Fruit fly (Drosophila melanogaster) whole organism, embryonic: ENCODE data around the gene CG43085.
A peak's percentile ranks its signal among the peaks of the same experiment; 100 is the strongest.

ENCODE experiments used
- CG10209 ChIP-seq: fragments of 200-800 bp; sonication (Bioruptor generic); optimal IDR thresholded peaks from 3 replicates; lab custom pipeline; 2017; ENCODE audit warnings: missing biosample characterization, mild to moderate bottlenecking, missing genetic modification characterization, missing genetic modification reagents
- CG10267 ChIP-seq: fragments of 200-800 bp; sonication (Bioruptor generic); optimal IDR thresholded peaks from 2 replicates; lab custom pipeline; 2018; ENCODE audit warnings: missing biosample characterization, mild to moderate bottlenecking, missing genetic modification characterization, moderate library complexity
- CG11504 ChIP-seq: fragments of 200-800 bp; sonication (Bioruptor generic); optimal IDR thresholded peaks from 3 replicates; lab custom pipeline; 2019; ENCODE audit warnings: missing biosample characterization, mild to moderate bottlenecking, missing genetic modification characterization, moderate library complexity
- CG11723 ChIP-seq: fragments of 200-800 bp; sonication (Bioruptor generic); optimal IDR thresholded peaks from 2 replicates; lab custom pipeline; 2017; ENCODE audit warnings: missing biosample characterization, mild to moderate bottlenecking, missing genetic modification characterization
- CG13296 ChIP-seq: fragments of 200-800 bp; sonication (Bioruptor generic); optimal IDR thresholded peaks from 3 replicates; lab custom pipeline; 2018; ENCODE audit warnings: missing biosample characterization, mild to moderate bottlenecking, missing genetic modification characterization
- CG14050 ChIP-seq: fragments of 200-800 bp; sonication (Bioruptor generic); IDR thresholded peaks from 3 replicates; pipeline ENCODE4 v1.3.6; 2022; ENCODE audit warnings: missing biosample characterization, missing genetic modification characterization
- CG14860 ChIP-seq: fragments of 200-800 bp; sonication (Bioruptor generic); IDR thresholded peaks from 3 replicates; pipeline ENCODE4 v1.3.6; 2022; ENCODE audit warnings: missing biosample characterization, missing genetic modification characterization; ENCODE audit not compliant: partially characterized antibody
- CG15696 ChIP-seq: fragments of 200-800 bp; sonication (Bioruptor generic); optimal IDR thresholded peaks from 2 replicates; lab custom pipeline; 2019; ENCODE audit warnings: missing biosample characterization, mild to moderate bottlenecking, missing genetic modification characterization, moderate library complexity
- CG17328 ChIP-seq: fragments of 200-800 bp; sonication (Bioruptor generic); IDR thresholded peaks from 2 replicates; pipeline ENCODE4 v1.3.6; 2022; ENCODE audit warnings: missing biosample characterization, missing genetic modification characterization
- CG17829 ChIP-seq: fragments of 200-800 bp; optimal IDR thresholded peaks from 2 replicates; lab custom pipeline; 2019; ENCODE audit warnings: missing biosample characterization, mild to moderate bottlenecking, missing genetic modification characterization, moderate library complexity
- CG18599 ChIP-seq: fragments of 200-800 bp; sonication (Bioruptor generic); optimal IDR thresholded peaks from 3 replicates; lab custom pipeline; 2017; ENCODE audit warnings: missing biosample characterization, missing genetic modification characterization, mild to moderate bottlenecking, moderate library complexity, missing genetic modification reagents
- CG2678 ChIP-seq: fragments of 200-800 bp; sonication (Bioruptor generic); optimal IDR thresholded peaks from 3 replicates; lab custom pipeline; 2019; ENCODE audit warnings: missing biosample characterization, mild to moderate bottlenecking, missing genetic modification characterization, moderate library complexity
- CG2712 ChIP-seq: fragments of 200-800 bp; optimal IDR thresholded peaks from 3 replicates; lab custom pipeline; 2019; ENCODE audit warnings: missing biosample characterization, mild to moderate bottlenecking, missing genetic modification characterization, moderate library complexity
- CG32772 ChIP-seq: fragments of 200-800 bp; sonication (Bioruptor generic); IDR thresholded peaks from 2 replicates; pipeline ENCODE4 v1.3.6; 2022; ENCODE audit warnings: missing biosample characterization, missing genetic modification characterization
- CG3838 ChIP-seq: fragments of 200-800 bp; sonication (Bioruptor generic); optimal IDR thresholded peaks from 3 replicates; lab custom pipeline; 2016; ENCODE audit warnings: missing biosample characterization, missing genetic modification characterization
- CG6854 ChIP-seq: fragments of 200-800 bp; sonication (Bioruptor generic); optimal IDR thresholded peaks from 3 replicates; lab custom pipeline; 2017; ENCODE audit warnings: missing biosample characterization, mild to moderate bottlenecking, missing genetic modification characterization
- CG7556 ChIP-seq: fragments of 200-800 bp; sonication (Bioruptor generic); optimal IDR thresholded peaks from 2 replicates; lab custom pipeline; 2017; ENCODE audit warnings: missing biosample characterization, mild to moderate bottlenecking, missing genetic modification characterization
- CG8924 ChIP-seq: fragments of 200-800 bp; optimal IDR thresholded peaks from 3 replicates; lab custom pipeline; 2019; ENCODE audit warnings: missing biosample characterization, mild to moderate bottlenecking, missing genetic modification characterization, moderate library complexity
- Camta ChIP-seq: fragments of 200-800 bp; sonication (Bioruptor generic); optimal IDR thresholded peaks from 2 replicates; lab custom pipeline; 2016; ENCODE audit warnings: missing biosample characterization, missing genetic modification characterization
- ERR ChIP-seq: fragments of 200-800 bp; sonication (Bioruptor generic); optimal IDR thresholded peaks from 2 replicates; lab custom pipeline; 2016; ENCODE audit warnings: missing biosample characterization, missing genetic modification characterization
- Elba2 ChIP-seq: fragments of 200-800 bp; sonication (Bioruptor generic); optimal IDR thresholded peaks from 3 replicates; lab custom pipeline; 2016; ENCODE audit warnings: missing biosample characterization, missing genetic modification characterization
- H15 ChIP-seq: fragments of 200-800 bp; sonication (Bioruptor generic); IDR thresholded peaks from 3 replicates; pipeline ENCODE4 v1.3.6; 2022; ENCODE audit warnings: missing biosample characterization, missing genetic modification characterization
- HLH3B ChIP-seq: fragments of 200-800 bp; sonication (Bioruptor generic); IDR thresholded peaks from 2 replicates; pipeline ENCODE4 v1.3.6; 2022; ENCODE audit warnings: missing biosample characterization, missing genetic modification characterization
- Hand ChIP-seq: fragments of 200-800 bp; sonication (Bioruptor generic); optimal IDR thresholded peaks from 2 replicates; lab custom pipeline; 2017; ENCODE audit warnings: mild to moderate bottlenecking, missing biosample characterization, missing genetic modification reagents, missing genetic modification characterization
- Hmr ChIP-seq: fragments of 200-800 bp; sonication (Bioruptor generic); optimal IDR thresholded peaks from 3 replicates; lab custom pipeline; 2017; ENCODE audit warnings: mild to moderate bottlenecking, missing biosample characterization, missing genetic modification reagents, missing genetic modification characterization
- Hmx ChIP-seq: fragments of 200-800 bp; sonication (Bioruptor generic); optimal IDR thresholded peaks from 2 replicates; lab custom pipeline; 2016; ENCODE audit warnings: missing biosample characterization, missing genetic modification characterization
- Hr51 ChIP-seq, 2 experiments: fragments of 200-800 bp; sonication (Bioruptor generic); optimal IDR thresholded peaks; 2 replicates in 1 of 2; 3 replicates in 1 of 2; lab custom pipeline; 2016 to 2018; ENCODE audit warnings: missing biosample characterization in 2 of 2, missing genetic modification characterization in 2 of 2, mild to moderate bottlenecking in 1 of 2, moderate library complexity in 1 of 2
- Side ChIP-seq: fragments of 200-800 bp; sonication (Bioruptor generic); optimal IDR thresholded peaks from 2 replicates; lab custom pipeline; 2016; ENCODE audit warnings: missing biosample characterization, missing genetic modification characterization
- ap ChIP-seq: fragments of 200-800 bp; sonication (Bioruptor generic); IDR thresholded peaks from 2 replicates; pipeline ENCODE4 v1.3.6; 2022; ENCODE audit warnings: missing biosample characterization, missing genetic modification characterization
- ase ChIP-seq: fragments of 200-800 bp; sonication (Bioruptor generic); IDR thresholded peaks from 3 replicates; pipeline ENCODE4 v1.3.6; 2022; ENCODE audit warnings: missing biosample characterization, missing genetic modification characterization
- croc ChIP-seq: fragments of 200-800 bp; sonication (Bioruptor generic); conservative IDR thresholded peaks from 3 replicates; pipeline ENCODE4 v1.3.6; 2022; ENCODE audit warnings: missing biosample characterization, missing genetic modification characterization
- crol ChIP-seq: fragments of 200-800 bp; sonication (Bioruptor generic); IDR thresholded peaks from 2 replicates; pipeline ENCODE4 v1.3.6; 2022; ENCODE audit warnings: missing biosample characterization, missing genetic modification characterization
- fd102C ChIP-seq: fragments of 200-800 bp; sonication (Bioruptor generic); optimal IDR thresholded peaks from 2 replicates; lab custom pipeline; 2018; ENCODE audit warnings: missing biosample characterization, mild to moderate bottlenecking, missing genetic modification characterization, moderate library complexity
- gcm ChIP-seq: fragments of 200-800 bp; sonication (Bioruptor generic); optimal IDR thresholded peaks from 2 replicates; lab custom pipeline; 2019; ENCODE audit warnings: missing biosample characterization, mild to moderate bottlenecking, missing genetic modification characterization, moderate library complexity
- grau ChIP-seq: fragments of 200-800 bp; optimal IDR thresholded peaks from 3 replicates; lab custom pipeline; 2019; ENCODE audit warnings: missing biosample characterization, mild to moderate bottlenecking, missing genetic modification characterization, moderate library complexity
- hth ChIP-seq: fragments of >200 bp; optimal IDR thresholded peaks from 2 replicates; lab custom pipeline; 2017; ENCODE audit warnings: inconsistent platforms
- kah ChIP-seq: fragments of 200-800 bp; sonication (Bioruptor generic); optimal IDR thresholded peaks from 2 replicates; lab custom pipeline; 2018; ENCODE audit warnings: missing biosample characterization, mild to moderate bottlenecking, missing genetic modification characterization
- lab ChIP-seq: fragments of 200-800 bp; sonication (Bioruptor generic); optimal IDR thresholded peaks from 3 replicates; lab custom pipeline; 2017; ENCODE audit warnings: missing biosample characterization, missing genetic modification characterization, mild to moderate bottlenecking, moderate library complexity, missing genetic modification reagents
- lbe ChIP-seq: fragments of 200-800 bp; sonication (Bioruptor generic); optimal IDR thresholded peaks from 2 replicates; lab custom pipeline; 2016; ENCODE audit warnings: missing biosample characterization, mild to moderate bottlenecking, missing genetic modification characterization
- lola ChIP-seq, 3 experiments: fragments of >200 bp in 2 of 3; fragments of 200-800 bp in 1 of 3; sonication (Bioruptor generic) in 1 of 3; optimal IDR thresholded peaks; 2 replicates each; lab custom pipeline; 2017 to 2019; ENCODE audit warnings: missing biosample characterization in 3 of 3, missing genetic modification characterization in 3 of 3, mild to moderate bottlenecking in 1 of 3, moderate library complexity in 1 of 3
- lov ChIP-seq, 2 experiments: fragments of 200-800 bp in 1 of 2; fragments of >200 bp in 1 of 2; sonication (Bioruptor generic) in 1 of 2; IDR thresholded peaks in 1 of 2; optimal IDR thresholded peaks in 1 of 2; 2 replicates in 1 of 2; 3 replicates in 1 of 2; pipeline versions ENCODE4 v1.3.6 to Lab custom; 2017 to 2022; ENCODE audit warnings: missing biosample characterization in 1 of 2, missing genetic modification characterization in 1 of 2
- maf-S ChIP-seq: fragments of 200-800 bp; sonication (Bioruptor generic); optimal IDR thresholded peaks from 2 replicates; lab custom pipeline; 2016; ENCODE audit warnings: missing biosample characterization, missing genetic modification characterization
- ranshi ChIP-seq: fragments of 200-800 bp; sonication (Bioruptor generic); IDR thresholded peaks from 2 replicates; pipeline ENCODE4 v1.3.6; 2022; ENCODE audit warnings: missing biosample characterization, missing genetic modification characterization
- row ChIP-seq: fragments of 200-800 bp; sonication (Bioruptor generic); IDR thresholded peaks from 3 replicates; pipeline ENCODE4 v1.3.6; 2022; ENCODE audit warnings: missing biosample characterization, missing genetic modification characterization
- sr ChIP-seq: fragments of 200-800 bp; sonication (Bioruptor generic); IDR thresholded peaks from 3 replicates; pipeline ENCODE4 v1.3.6; 2022; ENCODE audit warnings: missing biosample characterization, missing genetic modification characterization
- stc ChIP-seq: fragments of 200-800 bp; sonication (Bioruptor generic); IDR thresholded peaks from 2 replicates; pipeline ENCODE4 v1.3.6; 2022; ENCODE audit warnings: missing biosample characterization, missing genetic modification characterization
- tgo ChIP-seq: fragments of 200-800 bp; sonication (Bioruptor generic); IDR thresholded peaks from 3 replicates; pipeline ENCODE4 v1.3.6; 2022; ENCODE audit warnings: missing biosample characterization, missing genetic modification characterization
- wdn ChIP-seq: fragments of 200-800 bp; sonication (Bioruptor generic); IDR thresholded peaks from 2 replicates; pipeline ENCODE4 v1.3.6; 2022; ENCODE audit warnings: missing biosample characterization, missing genetic modification characterization
- wor ChIP-seq: fragments of 200-800 bp; sonication (Bioruptor generic); IDR thresholded peaks from 2 replicates; pipeline ENCODE4 v1.3.6; 2022; ENCODE audit warnings: missing biosample characterization, missing genetic modification characterization
- zf30C ChIP-seq: fragments of 200-800 bp; sonication (Bioruptor generic); optimal IDR thresholded peaks from 3 replicates; lab custom pipeline; 2018; ENCODE audit warnings: missing biosample characterization, mild to moderate bottlenecking, missing genetic modification characterization

CG43085 gene

DNA sequence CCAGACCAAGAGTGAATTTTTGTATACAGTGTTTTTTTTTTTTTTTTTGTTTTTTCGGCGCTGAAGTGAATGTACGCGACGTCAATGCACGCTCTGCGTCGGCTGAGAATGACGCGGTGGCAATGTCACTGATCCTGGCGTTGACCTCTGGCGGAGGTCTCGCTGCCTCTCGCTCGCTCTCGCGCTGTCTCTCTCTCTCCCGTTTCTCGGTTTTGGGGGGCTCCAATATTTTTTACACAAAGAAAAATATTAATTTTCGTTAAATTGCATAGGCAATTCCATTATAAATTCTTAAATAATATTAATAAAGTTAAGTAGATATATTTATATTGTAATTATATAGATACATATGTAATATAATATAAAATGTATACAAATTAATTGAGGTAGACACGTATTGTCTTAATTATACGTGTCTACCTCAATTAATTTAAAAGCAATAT is 33.2 kb downstream of the CG43085 start (continued):
- TF ChIP-seq CG11723 (GFP tag; lab: Kevin White, UChicago) (no peak), ranshi (GFP tag; lab: Robert Waterston, UW) (no peak), Hmx (GFP tag; lab: Kevin White, UChicago) (no peak), CG10267 (tag; lab: Kevin White, UChicago) (peak; percentile 7), CG14050 (GFP tag; lab: Robert Waterston, UW) (no peak), CG13296 (GFP tag; lab: Kevin White, UChicago) (peak; percentile 30), zf30C (GFP tag; lab: Kevin White, UChicago) (no peak), CG18599 (GFP tag; lab: Kevin White, UChicago) (peak; percentile 8), fd102C (no peak), Hand (no peak), CG17829 (peak; percentile 1), row (GFP tag; lab: Robert Waterston, UW) (peak; percentile 25; the same call in 1 of the 3 replicates), Elba2 (no peak), CG17328 (GFP tag; lab: Robert Waterston, UW) (no peak), tgo (GFP tag; lab: Robert Waterston, UW) (peak; percentile 43; the same call in 2 of the 3 replicates), Hmr (peak; percentile 18), CG8924 (tag; lab: Kevin White, UChicago) (peak; percentile 7), maf-S (GFP tag; lab: Kevin White, UChicago) (no peak), CG11504 (tag; lab: Kevin White, UChicago) (peak; percentile 39), ap (GFP tag; lab: Robert Waterston, UW) (no peak), ase (no peak), CG2712 (tag; lab: Kevin White, UChicago) (peak; percentile 49), gcm (GFP tag; lab: Kevin White, UChicago) (no peak), CG7556 (GFP tag; lab: Kevin White, UChicago) (peak; percentile 25), CG2678 (tag; lab: Kevin White, UChicago) (peak; percentile 42), croc (GFP tag; lab: Robert Waterston, UW) (no peak), Hr51 (GFP tag; optimal IDR thresholded peaks at IDR 0.05; lab: Kevin White, UChicago) (peak in 1 of 2 experiments; percentile 45), HLH3B (GFP tag; lab: Robert Waterston, UW) (peak; percentile 19; the same call in 1 of the 2 replicates), CG32772 (no peak), CG3838 (GFP tag; lab: Kevin White, UChicago) (no peak), CG10209 (GFP tag; lab: Kevin White, UChicago) (peak; percentile 22), lola (GFP tag; optimal IDR thresholded peaks at IDR 0.05; lab: Kevin White, UChicago) (no peak), crol (GFP tag; lab: Robert Waterston, UW) (no peak), grau (peak; percentile 21), lbe (GFP tag; lab: Kevin White, UChicago) (no peak), Side (GFP tag; lab: Kevin White, UChicago) (no peak), wdn (GFP tag; lab: Robert Waterston, UW) (no peak), hth (lab: Kevin White, UChicago) (no peak), CG14860 (GFP tag; lab: Robert Waterston, UW) (no peak), Camta (GFP tag; lab: Kevin White, UChicago) (no peak), kah (GFP tag; lab: Kevin White, UChicago) (no peak), ERR (GFP tag; lab: Kevin White, UChicago) (no peak), stc (GFP tag; lab: Robert Waterston, UW) (0 out of 2 replicates have a peak, but pooled peaks have one; percentile 4), sr (GFP tag; lab: Robert Waterston, UW) (no peak), lov (optimal IDR thresholded peaks at IDR 0.05; lab: Kevin White, UChicago) (no peak), lov (GFP tag; IDR thresholded peaks at IDR 0.05; lab: Robert Waterston, UW) (0 out of 3 replicates have a peak, but pooled peaks have one; percentile 14), CG15696 (tag; lab: Kevin White, UChicago) (no peak), CG6854 (GFP tag; lab: Kevin White, UChicago) (no peak), H15 (GFP tag; lab: Robert Waterston, UW) (no peak), wor (no peak), lab (GFP tag; lab: Kevin White, UChicago) (no peak)
